Worm (Caenorhabditis elegans) whole organism, L4 larva: ENCODE results near the gene K02E7.4.

Experiments used
- fkh-10 ChIP-seq: fragments of 150-350 bp; optimal IDR thresholded peaks from 2 replicates; lab custom pipeline; 2014; ENCODE audit warnings: missing biosample characterization, missing genetic modification reagents, missing genetic modification characterization
- snpc-4 ChIP-seq: fragments of 150-350 bp; optimal IDR thresholded peaks from 2 replicates; lab custom pipeline; 2014; ENCODE audit warnings: missing biosample characterization, missing genetic modification characterization

ce11 chrII:1110901-1111300, 38.7 kb downstream of the K02E7.4 start, which contains the start of gene lips-11:
- no peak for TF ChIP-seq fkh-10
- TF ChIP-seq snpc-4 (tag; lab: Kevin White, UChicago): no peak
